Fruit fly (Drosophila melanogaster) whole organism, embryonic: ENCODE data around the gene CG34451.

ENCODE experiments used
- Adf1 ChIP-seq: fragments of 200-800 bp; sonication (Bioruptor generic); IDR thresholded peaks from 2 replicates; pipeline ENCODE4 v1.3.6; 2022; ENCODE audit warnings: missing biosample characterization, missing genetic modification characterization
- Bdp1 ChIP-seq: fragments of 200-800 bp; sonication (Bioruptor generic); optimal IDR thresholded peaks from 3 replicates; lab custom pipeline; 2016; ENCODE audit warnings: missing biosample characterization, missing genetic modification characterization
- CG1024 ChIP-seq: fragments of 200-800 bp; sonication (Bioruptor generic); IDR thresholded peaks from 2 replicates; pipeline ENCODE4 v1.3.6; 2022; ENCODE audit warnings: missing biosample characterization, missing genetic modification characterization
- CG10959 ChIP-seq: fragments of 200-800 bp; sonication (Bioruptor generic); IDR thresholded peaks from 2 replicates; pipeline ENCODE4 v1.3.6; 2022; ENCODE audit warnings: missing biosample characterization, missing genetic modification characterization
- CG11093 ChIP-seq: fragments of 200-800 bp; sonication (Bioruptor generic); IDR thresholded peaks from 3 replicates; pipeline ENCODE4 v1.3.6; 2022; ENCODE audit warnings: missing biosample characterization, missing genetic modification characterization
- CG11456 ChIP-seq: fragments of 200-800 bp; sonication (Bioruptor generic); IDR thresholded peaks from 3 replicates; pipeline ENCODE4 v1.3.6; 2022; ENCODE audit warnings: missing biosample characterization, missing genetic modification characterization
- CG12744 ChIP-seq: fragments of 200-800 bp; sonication (Bioruptor generic); optimal IDR thresholded peaks from 2 replicates; lab custom pipeline; 2016; ENCODE audit warnings: missing biosample characterization, missing genetic modification characterization
- CG16779 ChIP-seq: fragments of 200-800 bp; sonication (Bioruptor generic); IDR thresholded peaks from 2 replicates; pipeline ENCODE4 v1.3.6; 2022; ENCODE audit warnings: missing biosample characterization, missing genetic modification characterization
- CG16813 ChIP-seq: fragments of 200-800 bp; sonication (Bioruptor generic); IDR thresholded peaks from 3 replicates; pipeline ENCODE4 v1.3.6; 2022; ENCODE audit warnings: missing biosample characterization, missing genetic modification characterization; ENCODE audit not compliant: partially characterized antibody
- CG17568 ChIP-seq: fragments of 200-800 bp; sonication (Bioruptor generic); optimal IDR thresholded peaks from 2 replicates; lab custom pipeline; 2018; ENCODE audit warnings: missing biosample characterization, mild to moderate bottlenecking, missing genetic modification characterization, moderate library complexity
- CG1792 ChIP-seq: fragments of 200-800 bp; sonication (Bioruptor generic); optimal IDR thresholded peaks from 2 replicates; lab custom pipeline; 2016; ENCODE audit warnings: missing biosample characterization, missing genetic modification characterization
- CG30403 ChIP-seq: fragments of 200-800 bp; sonication (Bioruptor generic); optimal IDR thresholded peaks from 3 replicates; lab custom pipeline; 2016; ENCODE audit warnings: missing biosample characterization, missing genetic modification characterization
- CG31388 ChIP-seq: fragments of 200-800 bp; sonication (Bioruptor generic); optimal IDR thresholded peaks from 2 replicates; lab custom pipeline; 2016; ENCODE audit warnings: missing biosample characterization, missing genetic modification characterization
- CG4360 ChIP-seq: fragments of 200-800 bp; sonication (Bioruptor generic); IDR thresholded peaks from 2 replicates; pipeline ENCODE4 v1.3.6; 2022; ENCODE audit warnings: missing biosample characterization, missing genetic modification characterization
- CG4707 ChIP-seq: fragments of 200-800 bp; sonication (Bioruptor generic); optimal IDR thresholded peaks from 2 replicates; lab custom pipeline; 2018; ENCODE audit warnings: missing biosample characterization, mild to moderate bottlenecking, missing genetic modification characterization, moderate library complexity
- CG4730 ChIP-seq: fragments of 200-800 bp; sonication (Bioruptor generic); IDR thresholded peaks from 2 replicates; pipeline ENCODE4 v1.3.6; 2022; ENCODE audit warnings: missing biosample characterization, missing genetic modification characterization
- CG6254 ChIP-seq: fragments of 200-800 bp; sonication (Bioruptor generic); optimal IDR thresholded peaks from 3 replicates; lab custom pipeline; 2017; ENCODE audit warnings: mild to moderate bottlenecking, missing biosample characterization, missing genetic modification reagents, missing genetic modification characterization
- CG7839 ChIP-seq: fragments of 200-800 bp; sonication (Bioruptor generic); optimal IDR thresholded peaks from 3 replicates; lab custom pipeline; 2018; ENCODE audit warnings: missing biosample characterization, mild to moderate bottlenecking, missing genetic modification characterization, moderate library complexity
- CG8281 ChIP-seq: fragments of 200-800 bp; sonication (Bioruptor generic); optimal IDR thresholded peaks from 2 replicates; lab custom pipeline; 2018; ENCODE audit warnings: missing biosample characterization, mild to moderate bottlenecking, missing genetic modification characterization, moderate library complexity
- CG9876 ChIP-seq: fragments of 200-800 bp; sonication (Bioruptor generic); optimal IDR thresholded peaks from 2 replicates; lab custom pipeline; 2016; ENCODE audit warnings: missing biosample characterization, missing genetic modification characterization
- Deaf1 ChIP-seq: fragments of 200-800 bp; optimal IDR thresholded peaks from 3 replicates; lab custom pipeline; 2019; ENCODE audit warnings: missing biosample characterization, mild to moderate bottlenecking, missing genetic modification characterization, moderate library complexity
- Doc2 ChIP-seq: fragments of 200-800 bp; sonication (Bioruptor generic); IDR thresholded peaks from 2 replicates; pipeline ENCODE4 v1.3.6; 2022; ENCODE audit warnings: missing biosample characterization, missing genetic modification characterization
- Dp ChIP-seq: fragments of 200-800 bp; sonication (Bioruptor generic); optimal IDR thresholded peaks from 2 replicates; lab custom pipeline; 2018; ENCODE audit warnings: missing biosample characterization, mild to moderate bottlenecking, missing genetic modification characterization, moderate library complexity
- Elba2 ChIP-seq: fragments of 200-800 bp; sonication (Bioruptor generic); optimal IDR thresholded peaks from 3 replicates; lab custom pipeline; 2016; ENCODE audit warnings: missing biosample characterization, missing genetic modification characterization
- Hey ChIP-seq: fragments of 200-800 bp; sonication (Bioruptor generic); optimal IDR thresholded peaks from 3 replicates; lab custom pipeline; 2018; ENCODE audit warnings: missing biosample characterization, mild to moderate bottlenecking, missing genetic modification characterization
- Kr ChIP-seq: fragments of 200-800 bp; sonication (Bioruptor generic); optimal IDR thresholded peaks from 2 replicates; lab custom pipeline; 2017; ENCODE audit warnings: missing biosample characterization, mild to moderate bottlenecking, missing genetic modification characterization
- Meics ChIP-seq: fragments of 200-800 bp; sonication (Bioruptor generic); optimal IDR thresholded peaks from 2 replicates; lab custom pipeline; 2017; ENCODE audit warnings: missing biosample characterization, mild to moderate bottlenecking, missing genetic modification characterization
- NfI ChIP-seq: fragments of 200-800 bp; sonication (Bioruptor generic); optimal IDR thresholded peaks from 3 replicates; lab custom pipeline; 2018; ENCODE audit warnings: missing biosample characterization, mild to moderate bottlenecking, missing genetic modification characterization, moderate library complexity
- Pdp1 ChIP-seq, 2 experiments: fragments of 200-800 bp; sonication (Bioruptor generic); optimal IDR thresholded peaks; 3 replicates each; lab custom pipeline; 2016; ENCODE audit warnings: missing biosample characterization in 2 of 2, missing genetic modification characterization in 2 of 2, mild to moderate bottlenecking in 1 of 2, moderate library complexity in 1 of 2
- Sin3A ChIP-seq: fragments of >200 bp; optimal IDR thresholded peaks from 2 replicates; lab custom pipeline; 2018
- Sry-β ChIP-seq: fragments of 200-800 bp; sonication (Bioruptor generic); optimal IDR thresholded peaks from 2 replicates; lab custom pipeline; 2018; ENCODE audit warnings: missing biosample characterization, mild to moderate bottlenecking, missing genetic modification characterization, moderate library complexity
- Vsx1 ChIP-seq: fragments of 200-800 bp; sonication (Bioruptor generic); optimal IDR thresholded peaks from 2 replicates; lab custom pipeline; 2017; ENCODE audit warnings: missing biosample characterization, mild to moderate bottlenecking, missing genetic modification characterization, missing genetic modification reagents
- ab ChIP-seq: fragments of 200-800 bp; sonication (Bioruptor generic); optimal IDR thresholded peaks from 2 replicates; lab custom pipeline; 2016; ENCODE audit warnings: missing biosample characterization, missing genetic modification characterization
- al ChIP-seq: fragments of 200-800 bp; sonication (Bioruptor generic); IDR thresholded peaks from 2 replicates; pipeline ENCODE4 v1.3.6; 2022; ENCODE audit warnings: missing biosample characterization, missing genetic modification characterization
- az2 ChIP-seq: fragments of 200-800 bp; sonication (Bioruptor generic); optimal IDR thresholded peaks from 3 replicates; lab custom pipeline; 2016; ENCODE audit warnings: missing biosample characterization, missing genetic modification characterization
- btn ChIP-seq: fragments of 200-800 bp; sonication (Bioruptor generic); optimal IDR thresholded peaks from 2 replicates; lab custom pipeline; 2016; ENCODE audit warnings: missing biosample characterization, missing genetic modification characterization
- chif ChIP-seq, 2 experiments: fragments of 200-800 bp; sonication (Bioruptor generic); optimal IDR thresholded peaks; 3 replicates each; lab custom pipeline; 2016; ENCODE audit warnings: missing biosample characterization in 2 of 2, missing genetic modification characterization in 2 of 2
- crc ChIP-seq: fragments of 200-800 bp; sonication (Bioruptor generic); optimal IDR thresholded peaks from 2 replicates; lab custom pipeline; 2016; ENCODE audit warnings: missing biosample characterization, missing genetic modification characterization
- dm ChIP-seq: fragments of 200-800 bp; sonication (Bioruptor generic); optimal IDR thresholded peaks from 3 replicates; lab custom pipeline; 2016; ENCODE audit warnings: missing biosample characterization, missing genetic modification characterization
- fd3F ChIP-seq: fragments of 200-800 bp; sonication (Bioruptor generic); optimal IDR thresholded peaks from 2 replicates; lab custom pipeline; 2018; ENCODE audit warnings: missing biosample characterization, mild to moderate bottlenecking, missing genetic modification characterization, moderate library complexity
- ham ChIP-seq: fragments of 200-800 bp; sonication (Bioruptor generic); IDR thresholded peaks from 2 replicates; pipeline ENCODE4 v1.3.6; 2022; ENCODE audit warnings: missing biosample characterization, missing genetic modification characterization
- mirr ChIP-seq: fragments of 200-800 bp; sonication (Bioruptor generic); optimal IDR thresholded peaks from 3 replicates; lab custom pipeline; 2018; ENCODE audit warnings: missing biosample characterization, mild to moderate bottlenecking, missing genetic modification characterization
- nerfin-1 ChIP-seq: fragments of 200-800 bp; sonication (Bioruptor generic); optimal IDR thresholded peaks from 3 replicates; lab custom pipeline; 2019; ENCODE audit warnings: missing biosample characterization, mild to moderate bottlenecking, missing genetic modification characterization, moderate library complexity
- nmo ChIP-seq: fragments of 200-800 bp; sonication (Bioruptor generic); optimal IDR thresholded peaks from 2 replicates; lab custom pipeline; 2018; ENCODE audit warnings: missing biosample characterization, mild to moderate bottlenecking, missing genetic modification characterization, moderate library complexity
- oc ChIP-seq: fragments of 200-800 bp; sonication (Bioruptor generic); optimal IDR thresholded peaks from 2 replicates; lab custom pipeline; 2018; ENCODE audit warnings: missing biosample characterization, mild to moderate bottlenecking, missing genetic modification characterization, moderate library complexity
- pan ChIP-seq, 4 experiments: fragments of >200 bp in 3 of 4; fragments of 200-800 bp in 1 of 4; sonication (Bioruptor generic) in 1 of 4; optimal IDR thresholded peaks in 3 of 4; IDR thresholded peaks in 1 of 4; 2 replicates each; pipeline versions ENCODE4 v1.3.6 to Lab custom; 2017 to 2022; ENCODE audit warnings: missing biosample characterization in 2 of 4, missing genetic modification characterization in 2 of 4, mixed read lengths in 1 of 4
- sens-2 ChIP-seq: fragments of 200-800 bp; sonication (Bioruptor generic); IDR thresholded peaks from 2 replicates; pipeline ENCODE4 v1.3.6; 2022; ENCODE audit warnings: missing biosample characterization, missing genetic modification characterization
- sim ChIP-seq: fragments of 200-800 bp; sonication (Bioruptor generic); IDR thresholded peaks from 2 replicates; pipeline ENCODE4 v1.3.6; 2022; ENCODE audit warnings: missing biosample characterization, missing genetic modification characterization
- slbo ChIP-seq: fragments of 200-800 bp; sonication (Bioruptor generic); IDR thresholded peaks from 2 replicates; pipeline ENCODE4 v1.3.6; 2022; ENCODE audit warnings: missing biosample characterization, missing genetic modification characterization
- sqz ChIP-seq: fragments of 200-800 bp; sonication (Bioruptor generic); optimal IDR thresholded peaks from 3 replicates; lab custom pipeline; 2018; ENCODE audit warnings: missing biosample characterization, mild to moderate bottlenecking, missing genetic modification characterization
- tgo ChIP-seq: fragments of 200-800 bp; sonication (Bioruptor generic); IDR thresholded peaks from 3 replicates; pipeline ENCODE4 v1.3.6; 2022; ENCODE audit warnings: missing biosample characterization, missing genetic modification characterization

The CG34451 gene

DNA sequence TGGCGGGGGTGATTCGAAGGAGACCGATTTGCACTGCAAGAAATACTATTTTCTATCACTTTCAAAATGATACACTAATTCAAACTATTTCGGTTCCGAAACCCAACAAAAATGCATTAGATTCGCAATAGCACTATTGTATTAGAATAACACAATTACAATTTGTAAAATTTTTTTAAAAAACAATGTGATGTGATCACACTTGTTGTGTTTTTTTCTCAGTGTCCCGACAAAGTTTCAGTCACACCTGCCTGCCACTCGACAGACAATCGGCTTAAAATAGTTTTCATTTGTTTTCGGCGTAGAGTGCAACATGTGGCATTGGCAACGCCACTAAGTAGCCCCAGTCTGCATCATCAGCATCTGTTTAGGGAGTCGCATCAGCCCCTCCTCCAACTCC, 16.8 kb downstream of the CG34451 start (continued):
- no peak for TF ChIP-seq Dp (GFP tag; lab: Kevin White, UChicago)
- no peak for TF ChIP-seq pan (optimal IDR thresholded peaks at IDR 0.05; lab: Kevin White, UChicago)
- peak in 1 of 2 experiments; percentile 12 for TF ChIP-seq pan (GFP tag; optimal IDR thresholded peaks at IDR 0.05 in 1 of 2, IDR thresholded peaks at IDR 0.05 in 1 of 2)
- TF ChIP-seq btn: peak; percentile 59
- no peak for TF ChIP-seq Sin3A (lab: Kevin White, UChicago)
- TF ChIP-seq slbo: no peak
- TF ChIP-seq CG30403 (GFP tag; lab: Kevin White, UChicago): peak; percentile 65
- TF ChIP-seq Sry-β (GFP tag; lab: Kevin White, UChicago): no peak
- no peak for TF ChIP-seq Meics (GFP tag; lab: Kevin White, UChicago)
- TF ChIP-seq CG9876 (GFP tag; lab: Kevin White, UChicago): no peak
- no peak for TF ChIP-seq ab (GFP tag; lab: Kevin White, UChicago)
- no peak for TF ChIP-seq dm
- 0 out of 3 replicates have a peak, but pooled peaks have one; percentile 10 for TF ChIP-seq CG11093
- peak; percentile 9 for TF ChIP-seq Elba2 (GFP tag; lab: Kevin White, UChicago)
- TF ChIP-seq ham: no peak
- TF ChIP-seq Pdp1 (GFP tag; optimal IDR thresholded peaks at IDR 0.05; lab: Kevin White, UChicago): peak; percentile 59 to 71
- TF ChIP-seq chif (GFP tag; optimal IDR thresholded peaks at IDR 0.05; lab: Kevin White, UChicago): peak; percentile 63 to 88
- 0 out of 2 replicates have a peak, but pooled peaks have one; percentile 39 for TF ChIP-seq CG4360 (GFP tag; lab: Robert Waterston, UW)
- TF ChIP-seq CG10959: peak; percentile 85
- TF ChIP-seq CG16813 (GFP tag; lab: Robert Waterston, UW): no peak
- peak; percentile 38 for TF ChIP-seq CG17568
- no peak for TF ChIP-seq CG4730
- TF ChIP-seq Vsx1: no peak
- no peak for TF ChIP-seq Doc2
- no peak for TF ChIP-seq NfI (GFP tag; lab: Kevin White, UChicago)
- TF ChIP-seq CG31388: no peak
- TF ChIP-seq CG1792 (GFP tag; lab: Kevin White, UChicago): peak; percentile 9
- no peak for TF ChIP-seq mirr (GFP tag; lab: Kevin White, UChicago)
- peak; percentile 11 for TF ChIP-seq Kr (GFP tag; lab: Kevin White, UChicago)
- TF ChIP-seq oc: peak; percentile 68
- TF ChIP-seq sqz (GFP tag; lab: Kevin White, UChicago): peak; percentile 38
- TF ChIP-seq Bdp1 (GFP tag; lab: Kevin White, UChicago): peak; percentile 45
- TF ChIP-seq Hey (tag; lab: Kevin White, UChicago): no peak
- TF ChIP-seq CG8281 (tag; lab: Kevin White, UChicago): peak; percentile 17
- TF ChIP-seq sim: peak; percentile 59
- no peak for TF ChIP-seq fd3F (GFP tag; lab: Kevin White, UChicago)
- no peak for TF ChIP-seq CG16779 (GFP tag; lab: Robert Waterston, UW)
- peak; percentile 84 for TF ChIP-seq nmo (GFP tag; lab: Kevin White, UChicago)
- TF ChIP-seq az2 (GFP tag; lab: Kevin White, UChicago): peak; percentile 78
- no peak for TF ChIP-seq CG11456 (GFP tag; lab: Robert Waterston, UW)
- TF ChIP-seq CG4707 (GFP tag; lab: Kevin White, UChicago): no peak
- TF ChIP-seq sens-2 (GFP tag; lab: Robert Waterston, UW): peak; percentile 56; the same call in 1 of the 2 replicates
- TF ChIP-seq al: no peak
- peak; percentile 66 for TF ChIP-seq nerfin-1
- no peak; the same call in 2 of the 3 replicates for TF ChIP-seq tgo
- no peak for TF ChIP-seq Adf1 (GFP tag; lab: Robert Waterston, UW)
- peak; percentile 18 for TF ChIP-seq crc (GFP tag; lab: Kevin White, UChicago)
- TF ChIP-seq Deaf1: peak; percentile 15
- peak; percentile 71 for TF ChIP-seq CG7839 (tag; lab: Kevin White, UChicago)
- peak; percentile 81 for TF ChIP-seq CG6254
- TF ChIP-seq CG1024 (GFP tag; lab: Robert Waterston, UW): peak; percentile 42
- TF ChIP-seq CG12744 (GFP tag; lab: Kevin White, UChicago): peak; percentile 3
